Worm (Caenorhabditis elegans) whole organism, early embryonic: Measurements from ENCODE around the gene W07G4.7.

Experiments
- B0310.2 ChIP-seq: sonication (generic microtip); optimal IDR thresholded peaks from 2 replicates; lab custom pipeline; 2016; ENCODE audit warnings: mild to moderate bottlenecking, missing genetic modification characterization, missing compliant biosample characterization
- aly-1 ChIP-seq: sonication (generic microtip); optimal IDR thresholded peaks from 2 replicates; lab custom pipeline; 2016; ENCODE audit warnings: missing genetic modification characterization, missing compliant biosample characterization
- ama-1 ChIP-seq: fragments of 150-350 bp; optimal IDR thresholded peaks from 2 replicates; lab custom pipeline; 2014
- ceh-36 ChIP-seq: sonication (generic microtip); optimal IDR thresholded peaks from 2 replicates; lab custom pipeline; 2016; ENCODE audit warnings: missing genetic modification characterization, inconsistent platforms, missing compliant biosample characterization
- ets-7 ChIP-seq: sonication (generic microtip); optimal IDR thresholded peaks from 2 replicates; lab custom pipeline; 2016; ENCODE audit warnings: missing genotype, missing genetic modification characterization, missing compliant biosample characterization
- flt-1 ChIP-seq: fragments of 200-800 bp; sonication (Bioruptor generic); IDR thresholded peaks from 2 replicates; pipeline ENCODE4 v1.3.6; 2022; ENCODE audit warnings: missing genetic modification characterization, missing compliant biosample characterization
- hmbx-1 ChIP-seq: sonication (generic microtip); optimal IDR thresholded peaks from 2 replicates; lab custom pipeline; 2016; ENCODE audit warnings: mild to moderate bottlenecking, missing genetic modification characterization, missing compliant biosample characterization
- hmg-4 ChIP-seq: fragments of 200-800 bp; sonication (Bioruptor generic); optimal IDR thresholded peaks from 2 replicates; lab custom pipeline; 2018; ENCODE audit warnings: mild to moderate bottlenecking, missing genetic modification characterization, missing compliant biosample characterization
- pes-1 ChIP-seq: fragments of 200-800 bp; sonication (Bioruptor generic); IDR thresholded peaks from 2 replicates; pipeline ENCODE4 v1.3.6; 2022; ENCODE audit warnings: missing genetic modification reagents, missing genetic modification characterization, missing compliant biosample characterization
- scrt-1 ChIP-seq: fragments of 200-800 bp; sonication (Bioruptor generic); IDR thresholded peaks from 2 replicates; pipeline ENCODE4 v1.3.6; 2022; ENCODE audit warnings: missing genetic modification characterization, missing compliant biosample characterization
- sea-1 ChIP-seq: fragments of 200-800 bp; sonication (Bioruptor generic); conservative IDR thresholded peaks from 2 replicates; pipeline ENCODE4 v1.3.6; 2022; ENCODE audit warnings: missing genetic modification characterization, missing compliant biosample characterization
- tbx-11 ChIP-seq: fragments of 200-800 bp; sonication (Bioruptor generic); IDR thresholded peaks from 2 replicates; pipeline ENCODE4 v1.3.6; 2022; ENCODE audit warnings: missing genetic modification characterization, missing compliant biosample characterization

DNA sequence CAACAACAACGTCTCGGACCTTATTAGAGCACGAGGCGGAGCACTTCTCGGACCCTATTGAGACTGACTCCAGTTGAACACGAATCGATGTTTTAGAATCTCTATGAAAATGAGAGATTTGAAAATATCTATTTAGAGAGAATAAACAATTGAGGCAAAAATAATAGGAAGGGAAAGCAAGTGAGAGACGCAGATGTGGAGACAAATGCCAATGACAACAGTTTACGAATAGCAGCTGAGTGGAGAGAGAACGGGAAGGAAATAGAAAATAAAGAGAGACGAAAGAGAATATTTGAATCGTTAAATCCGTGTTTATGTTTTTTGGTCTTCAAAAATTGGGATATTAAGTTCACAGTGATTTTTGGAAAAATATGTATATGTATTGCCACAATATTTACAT, 24.7 kb downstream of the W07G4.7 start:
- TF ChIP-seq ama-1 (lab: Kevin White, UChicago) (no peak), B0310.2 (tag; lab: Kevin White, UChicago) (no peak), tbx-11 (no peak), hmg-4 (GFP tag; lab: Kevin White, UChicago) (no peak), flt-1 (GFP tag; lab: Robert Waterston, UW) (no peak), ets-7 (no peak), scrt-1 (GFP tag; lab: Robert Waterston, UW) (no peak), sea-1 (GFP tag; lab: Robert Waterston, UW) (no peak), hmbx-1 (no peak), aly-1 (tag; lab: Kevin White, UChicago) (no peak), ceh-36 (no peak), pes-1 (GFP tag; lab: Robert Waterston, UW) (no peak)
